Fruit fly (Drosophila melanogaster) Kc167 (cell line): ENCODE measurements around the gene Dad.

ENCODE experiments used
- Myc ChIP-seq: fragments of >200 bp; optimal IDR thresholded peaks from 2 replicates; lab custom pipeline; 2017; ENCODE audit warnings: missing external identifiers
- Sin3A ChIP-seq: fragments of >200 bp; optimal IDR thresholded peaks from 2 replicates; lab custom pipeline; 2018; ENCODE audit warnings: missing external identifiers
- h ChIP-seq: fragments of >200 bp; optimal IDR thresholded peaks from 3 replicates; lab custom pipeline; 2018; ENCODE audit warnings: missing external identifiers
- insv ChIP-seq: fragments of >200 bp; optimal IDR thresholded peaks from 3 replicates; lab custom pipeline; 2018; ENCODE audit warnings: missing external identifiers
- psq ChIP-seq: fragments of >200 bp; optimal IDR thresholded peaks from 2 replicates; lab custom pipeline; 2017; ENCODE audit warnings: missing external identifiers
- ttk ChIP-seq: sonication (Bioruptor generic); optimal IDR thresholded peaks from 2 replicates; lab custom pipeline; 2017; ENCODE audit warnings: missing external identifiers

The Dad gene

dm6 chr3R:17053415-17054177 lies at the start of gene Dad:
Gene Dad, plus strand, starts transcription at chr3R:17054007.
- TF ChIP-seq Sin3A (no peak), Myc (no peak)

- TF ChIP-seq ttk (lab: Kevin White, UChicago) (no peak), psq (no peak)
These were observed 46.5 kb upstream of the Dad start for dm6 chr3R:17007336-17007735.

dm6 chr3R:17008018-17008674 lies 45.7 kb upstream of the Dad start, which contains the start of gene CG8907:
Gene CG8907, plus strand, starts transcription at chr3R:17008269.
- no peak for TF ChIP-seq Sin3A
- no peak for TF ChIP-seq insv (lab: Kevin White, UChicago)
- TF ChIP-seq psq: no peak
- no peak for TF ChIP-seq ttk (lab: Kevin White, UChicago)
- TF ChIP-seq h (lab: Kevin White, UChicago): no peak
- TF ChIP-seq Myc: no peak

- TF ChIP-seq h (lab: Kevin White, UChicago) (no peak), ttk (lab: Kevin White, UChicago) (no peak), insv (lab: Kevin White, UChicago) (no peak), Sin3A (no peak), Myc (no peak), psq (no peak)
These were observed 45.2 kb upstream of the Dad start for dm6 chr3R:17008675-17009022.

dm6 chr3R:17014276-17014675 lies 39.5 kb upstream of the Dad start, which contains the start of gene Pxd:
Gene Pxd, plus strand, starts transcription at chr3R:17014576.
- TF ChIP-seq Sin3A: no peak
- TF ChIP-seq ttk (lab: Kevin White, UChicago): no peak
- no peak for TF ChIP-seq psq
- no peak for TF ChIP-seq h (lab: Kevin White, UChicago)
- TF ChIP-seq insv (lab: Kevin White, UChicago): no peak
- no peak for TF ChIP-seq Myc

- TF ChIP-seq psq: no peak
- TF ChIP-seq insv (lab: Kevin White, UChicago): no peak
- no peak for TF ChIP-seq ttk (lab: Kevin White, UChicago)
- no peak for TF ChIP-seq Sin3A
- TF ChIP-seq h (lab: Kevin White, UChicago): no peak
- no peak for TF ChIP-seq Myc
These were observed 37.6 kb upstream of the Dad start for dm6 chr3R:17016193-17016592.

- no peak for TF ChIP-seq psq
- TF ChIP-seq Myc: no peak
- no peak for TF ChIP-seq ttk (lab: Kevin White, UChicago)
- no peak for TF ChIP-seq insv (lab: Kevin White, UChicago)
These were observed 34.8 kb upstream of the Dad start for dm6 chr3R:17018902-17019527.

dm6 chr3R:17020956-17021355 lies 32.9 kb upstream of the Dad start, which contains the start of gene Adsl:
Gene Adsl, minus strand, starts transcription at chr3R:17021120.
- TF ChIP-seq psq: no peak
- no peak for TF ChIP-seq Myc
- TF ChIP-seq ttk (lab: Kevin White, UChicago): no peak
- no peak for TF ChIP-seq insv (lab: Kevin White, UChicago)
- no peak for TF ChIP-seq h (lab: Kevin White, UChicago)
- no peak for TF ChIP-seq Sin3A

- TF ChIP-seq ttk (lab: Kevin White, UChicago): no peak
- TF ChIP-seq psq: no peak
- TF ChIP-seq h (lab: Kevin White, UChicago): no peak
- TF ChIP-seq Sin3A: no peak
- no peak for TF ChIP-seq insv (lab: Kevin White, UChicago)
- no peak for TF ChIP-seq Myc
These were observed 25.4 kb upstream of the Dad start, which contains the start of gene CG5225 for dm6 chr3R:17028393-17028792. Gene CG5225, plus strand, starts transcription at chr3R:17028693.

dm6 chr3R:17029796-17030195 lies 24.0 kb upstream of the Dad start:
- TF ChIP-seq Sin3A (no peak), h (lab: Kevin White, UChicago) (no peak), Myc (no peak), insv (lab: Kevin White, UChicago) (no peak), psq (no peak), ttk (lab: Kevin White, UChicago) (no peak)

- TF ChIP-seq h (lab: Kevin White, UChicago): no peak
- no peak for TF ChIP-seq ttk (lab: Kevin White, UChicago)
- no peak for TF ChIP-seq psq
- TF ChIP-seq insv (lab: Kevin White, UChicago): no peak
- TF ChIP-seq Myc: no peak
- no peak for TF ChIP-seq Sin3A
These were observed 22.3 kb upstream of the Dad start, which contains the start of gene CG31268 for dm6 chr3R:17031502-17031901. Gene CG31268, plus strand, starts transcription at chr3R:17031802.

- TF ChIP-seq ttk (lab: Kevin White, UChicago) (no peak), psq (no peak), Myc (no peak), h (lab: Kevin White, UChicago) (no peak), insv (lab: Kevin White, UChicago) (no peak), Sin3A (no peak)
These were observed 17.9 kb upstream of the Dad start, which contains the start of gene CG4009 for dm6 chr3R:17035945-17036344. Gene CG4009, minus strand, starts transcription at chr3R:17036045.
